Fruit fly (Drosophila melanogaster) whole organism, embryonic: ENCODE data around the gene CG6689.
A peak's percentile ranks its signal among the peaks of the same experiment; 100 is the strongest.

Experiments used
- Aef1 ChIP-seq: fragments of 200-800 bp; sonication (Bioruptor generic); IDR thresholded peaks from 3 replicates; pipeline ENCODE4 v1.3.6; 2022; ENCODE audit warnings: missing biosample characterization, missing genetic modification characterization
- Awh ChIP-seq: fragments of 200-800 bp; sonication (Bioruptor generic); IDR thresholded peaks from 2 replicates; pipeline ENCODE4, ENCODE4 v1.3.6; 2022; ENCODE audit warnings: missing biosample characterization, missing genetic modification characterization
- CG10321 ChIP-seq: fragments of 200-800 bp; sonication (Bioruptor generic); IDR thresholded peaks from 2 replicates; pipeline ENCODE4 v1.3.6; 2022; ENCODE audit warnings: missing biosample characterization, missing genetic modification characterization
- CG11723 ChIP-seq: fragments of 200-800 bp; sonication (Bioruptor generic); optimal IDR thresholded peaks from 2 replicates; lab custom pipeline; 2017; ENCODE audit warnings: missing biosample characterization, mild to moderate bottlenecking, missing genetic modification characterization
- CG12236 ChIP-seq: fragments of 200-800 bp; sonication (Bioruptor generic); optimal IDR thresholded peaks from 2 replicates; lab custom pipeline; 2016; ENCODE audit warnings: missing biosample characterization, missing genetic modification characterization
- CG15011 ChIP-seq: fragments of 200-800 bp; sonication (Bioruptor generic); optimal IDR thresholded peaks from 3 replicates; lab custom pipeline; 2018; ENCODE audit warnings: missing biosample characterization, mild to moderate bottlenecking, missing genetic modification characterization
- CG15601 ChIP-seq: fragments of 200-800 bp; sonication (Bioruptor generic); optimal IDR thresholded peaks from 3 replicates; lab custom pipeline; 2019; ENCODE audit warnings: missing biosample characterization, mild to moderate bottlenecking, missing genetic modification characterization, moderate library complexity
- CG17328 ChIP-seq: fragments of 200-800 bp; sonication (Bioruptor generic); IDR thresholded peaks from 2 replicates; pipeline ENCODE4 v1.3.6; 2022; ENCODE audit warnings: missing biosample characterization, missing genetic modification characterization
- CG1792 ChIP-seq: fragments of 200-800 bp; sonication (Bioruptor generic); optimal IDR thresholded peaks from 2 replicates; lab custom pipeline; 2016; ENCODE audit warnings: missing biosample characterization, missing genetic modification characterization
- CG18011 ChIP-seq: fragments of 200-800 bp; sonication (Bioruptor generic); optimal IDR thresholded peaks from 2 replicates; lab custom pipeline; 2017; ENCODE audit warnings: missing biosample characterization, missing genetic modification characterization, mild to moderate bottlenecking, moderate library complexity, missing genotype
- CG2678 ChIP-seq: fragments of 200-800 bp; sonication (Bioruptor generic); optimal IDR thresholded peaks from 3 replicates; lab custom pipeline; 2019; ENCODE audit warnings: missing biosample characterization, mild to moderate bottlenecking, missing genetic modification characterization, moderate library complexity
- CG30020 ChIP-seq: fragments of 200-800 bp; optimal IDR thresholded peaks from 2 replicates; lab custom pipeline; 2019; ENCODE audit warnings: missing biosample characterization, mild to moderate bottlenecking, missing genetic modification characterization, moderate library complexity
- CG31224 ChIP-seq: fragments of 200-800 bp; sonication (Bioruptor generic); IDR thresholded peaks from 2 replicates; pipeline ENCODE4 v1.3.6; 2022; ENCODE audit warnings: missing biosample characterization, missing genetic modification characterization
- CG3163 ChIP-seq: fragments of 200-800 bp; sonication (Bioruptor generic); optimal IDR thresholded peaks from 3 replicates; lab custom pipeline; 2016; ENCODE audit warnings: missing biosample characterization, missing genetic modification characterization
- CG5180 ChIP-seq: fragments of 200-800 bp; sonication (Bioruptor generic); optimal IDR thresholded peaks from 3 replicates; lab custom pipeline; 2017; ENCODE audit warnings: missing biosample characterization, missing genetic modification characterization, mild to moderate bottlenecking, moderate library complexity, missing genetic modification reagents
- CG5953 ChIP-seq: fragments of 200-800 bp; sonication (Bioruptor generic); IDR thresholded peaks from 2 replicates; pipeline ENCODE4 v1.3.6; 2022; ENCODE audit warnings: missing biosample characterization, missing genetic modification characterization
- CG6175 ChIP-seq: fragments of 200-800 bp; sonication (Bioruptor generic); IDR thresholded peaks from 3 replicates; pipeline ENCODE4 v1.3.6; 2022; ENCODE audit warnings: missing biosample characterization, missing genetic modification characterization
- CG7928 ChIP-seq: fragments of 200-800 bp; sonication (Bioruptor generic); optimal IDR thresholded peaks from 2 replicates; lab custom pipeline; 2017; ENCODE audit warnings: missing biosample characterization, mild to moderate bottlenecking, missing genetic modification characterization
- CG7987 ChIP-seq: fragments of 200-800 bp; sonication (Bioruptor generic); optimal IDR thresholded peaks from 2 replicates; lab custom pipeline; 2018; ENCODE audit warnings: missing biosample characterization, mild to moderate bottlenecking, missing genetic modification characterization, moderate library complexity
- CHES-1-like ChIP-seq: fragments of 200-800 bp; sonication (Bioruptor generic); optimal IDR thresholded peaks from 2 replicates; lab custom pipeline; 2016; ENCODE audit warnings: missing biosample characterization, missing genetic modification characterization
- CrebB ChIP-seq: fragments of 200-800 bp; sonication (Bioruptor generic); optimal IDR thresholded peaks from 3 replicates; lab custom pipeline; 2018; ENCODE audit warnings: missing biosample characterization, mild to moderate bottlenecking, missing genetic modification characterization
- E2f2 ChIP-seq: fragments of 200-800 bp; sonication (Bioruptor generic); IDR thresholded peaks from 2 replicates; pipeline ENCODE4 v1.3.6; 2022; ENCODE audit warnings: missing biosample characterization, missing genetic modification characterization
- H2.0 ChIP-seq: fragments of 200-800 bp; sonication (Bioruptor generic); IDR thresholded peaks from 2 replicates; pipeline ENCODE4 v1.3.6; 2022; ENCODE audit warnings: missing biosample characterization, missing genetic modification characterization
- Hr78 ChIP-seq, 2 experiments: fragments of 200-800 bp in 1 of 2; fragments of >200 bp in 1 of 2; sonication (Bioruptor generic) in 1 of 2; optimal IDR thresholded peaks; 2 replicates each; lab custom pipeline; 2017 to 2019; ENCODE audit warnings: missing biosample characterization in 2 of 2, missing genetic modification characterization in 2 of 2, mild to moderate bottlenecking in 1 of 2, moderate library complexity in 1 of 2
- MTF-1 ChIP-seq: fragments of 200-800 bp; sonication (Bioruptor generic); optimal IDR thresholded peaks from 2 replicates; lab custom pipeline; 2018; ENCODE audit warnings: missing biosample characterization, mild to moderate bottlenecking, missing genetic modification characterization, borderline replicate concordance
- Mad ChIP-seq: fragments of 200-800 bp; sonication (Bioruptor generic); optimal IDR thresholded peaks from 2 replicates; lab custom pipeline; 2016; ENCODE audit warnings: missing biosample characterization, missing genetic modification characterization
- NC2β ChIP-seq: fragments of 200-800 bp; sonication (Bioruptor generic); optimal IDR thresholded peaks from 2 replicates; lab custom pipeline; 2016; ENCODE audit warnings: missing biosample characterization, missing genetic modification characterization
- Nf-YC ChIP-seq: fragments of 200-800 bp; optimal IDR thresholded peaks from 3 replicates; lab custom pipeline; 2019; ENCODE audit warnings: missing biosample characterization, mild to moderate bottlenecking, missing genetic modification characterization, moderate library complexity
- Sry-δ ChIP-seq: fragments of 200-800 bp; sonication (Bioruptor generic); optimal IDR thresholded peaks from 2 replicates; lab custom pipeline; 2016; ENCODE audit warnings: missing biosample characterization, missing genetic modification characterization
- Trl ChIP-seq, 3 experiments: fragments of >200 bp in 2 of 3; fragments of 200-800 bp in 1 of 3; sonication (Bioruptor generic) in 1 of 3; optimal IDR thresholded peaks; 2 replicates in 1 of 3; 3 replicates in 2 of 3; lab custom pipeline; 2016 to 2017; ENCODE audit warnings: missing biosample characterization in 1 of 3, missing genetic modification characterization in 1 of 3
- abd-A ChIP-seq: fragments of 200-800 bp; sonication (Bioruptor generic); optimal IDR thresholded peaks from 3 replicates; lab custom pipeline; 2019; ENCODE audit warnings: missing biosample characterization, mild to moderate bottlenecking, missing genetic modification characterization, moderate library complexity
- bsh ChIP-seq, 2 experiments: fragments of 200-800 bp; sonication (Bioruptor generic); optimal IDR thresholded peaks; 2 replicates each; lab custom pipeline; 2017 to 2018; ENCODE audit warnings: mild to moderate bottlenecking in 2 of 2, missing biosample characterization in 2 of 2, missing genetic modification characterization in 2 of 2, moderate library complexity in 1 of 2
- cg ChIP-seq: fragments of 200-800 bp; sonication (Bioruptor generic); optimal IDR thresholded peaks from 3 replicates; lab custom pipeline; 2019; ENCODE audit warnings: missing biosample characterization, mild to moderate bottlenecking, missing genetic modification characterization, moderate library complexity
- dimm ChIP-seq: fragments of 200-800 bp; sonication (Bioruptor generic); IDR thresholded peaks from 2 replicates; pipeline ENCODE4 v1.3.6; 2022; ENCODE audit warnings: missing biosample characterization, missing genetic modification characterization
- jumu ChIP-seq: fragments of 200-800 bp; sonication (Bioruptor generic); optimal IDR thresholded peaks from 3 replicates; lab custom pipeline; 2016; ENCODE audit warnings: missing biosample characterization, missing genetic modification characterization
- lmd ChIP-seq: fragments of 200-800 bp; sonication (Bioruptor generic); IDR thresholded peaks from 2 replicates; pipeline ENCODE4 v1.3.6; 2022; ENCODE audit warnings: missing biosample characterization, missing genetic modification characterization
- lov ChIP-seq, 2 experiments: fragments of 200-800 bp in 1 of 2; fragments of >200 bp in 1 of 2; sonication (Bioruptor generic) in 1 of 2; IDR thresholded peaks in 1 of 2; optimal IDR thresholded peaks in 1 of 2; 2 replicates in 1 of 2; 3 replicates in 1 of 2; pipeline versions ENCODE4 v1.3.6 to Lab custom; 2017 to 2022; ENCODE audit warnings: missing biosample characterization in 1 of 2, missing genetic modification characterization in 1 of 2
- odd ChIP-seq: fragments of 200-800 bp; sonication (Bioruptor generic); optimal IDR thresholded peaks from 2 replicates; lab custom pipeline; 2017; ENCODE audit warnings: missing biosample characterization, mild to moderate bottlenecking, missing genetic modification characterization
- pzg ChIP-seq: fragments of 200-800 bp; sonication (Bioruptor generic); optimal IDR thresholded peaks from 3 replicates; lab custom pipeline; 2018; ENCODE audit warnings: missing biosample characterization, mild to moderate bottlenecking, missing genetic modification characterization, moderate library complexity
- schlank ChIP-seq: fragments of 200-800 bp; sonication (Bioruptor generic); optimal IDR thresholded peaks from 2 replicates; lab custom pipeline; 2018; ENCODE audit warnings: missing biosample characterization, mild to moderate bottlenecking, missing genetic modification characterization
- sd ChIP-seq: fragments of 200-800 bp; sonication (Bioruptor generic); optimal IDR thresholded peaks from 3 replicates; lab custom pipeline; 2018; ENCODE audit warnings: missing biosample characterization, mild to moderate bottlenecking, missing genetic modification characterization, moderate library complexity
- seq ChIP-seq: fragments of 200-800 bp; sonication (Bioruptor generic); IDR thresholded peaks from 2 replicates; pipeline ENCODE4 v1.3.6; 2022; ENCODE audit warnings: missing biosample characterization, missing genetic modification characterization
- sima ChIP-seq: fragments of 200-800 bp; sonication (Bioruptor generic); optimal IDR thresholded peaks from 2 replicates; lab custom pipeline; 2016; ENCODE audit warnings: missing biosample characterization, missing genetic modification characterization
- sr ChIP-seq: fragments of 200-800 bp; sonication (Bioruptor generic); IDR thresholded peaks from 3 replicates; pipeline ENCODE4 v1.3.6; 2022; ENCODE audit warnings: missing biosample characterization, missing genetic modification characterization
- trh ChIP-seq: fragments of 200-800 bp; sonication (Bioruptor generic); optimal IDR thresholded peaks from 2 replicates; lab custom pipeline; 2016; ENCODE audit warnings: missing biosample characterization, missing genetic modification characterization
- vnd ChIP-seq: fragments of 200-800 bp; sonication (Bioruptor generic); IDR thresholded peaks from 3 replicates; pipeline ENCODE4 v1.3.6; 2022; ENCODE audit warnings: missing biosample characterization, missing genetic modification characterization; ENCODE audit not compliant: partially characterized antibody
- wek ChIP-seq: fragments of 200-800 bp; sonication (Bioruptor generic); optimal IDR thresholded peaks from 3 replicates; lab custom pipeline; 2018; ENCODE audit warnings: missing biosample characterization, mild to moderate bottlenecking, missing genetic modification characterization, moderate library complexity
- z ChIP-seq: fragments of 200-800 bp; sonication (Bioruptor generic); IDR thresholded peaks from 3 replicates; pipeline ENCODE4 v1.3.6; 2022; ENCODE audit warnings: missing biosample characterization, missing genetic modification characterization
- zfh2 ChIP-seq: fragments of 200-800 bp; sonication (Bioruptor generic); optimal IDR thresholded peaks from 2 replicates; lab custom pipeline; 2016; ENCODE audit warnings: missing biosample characterization, missing genetic modification characterization

Gene CG6689

DNA sequence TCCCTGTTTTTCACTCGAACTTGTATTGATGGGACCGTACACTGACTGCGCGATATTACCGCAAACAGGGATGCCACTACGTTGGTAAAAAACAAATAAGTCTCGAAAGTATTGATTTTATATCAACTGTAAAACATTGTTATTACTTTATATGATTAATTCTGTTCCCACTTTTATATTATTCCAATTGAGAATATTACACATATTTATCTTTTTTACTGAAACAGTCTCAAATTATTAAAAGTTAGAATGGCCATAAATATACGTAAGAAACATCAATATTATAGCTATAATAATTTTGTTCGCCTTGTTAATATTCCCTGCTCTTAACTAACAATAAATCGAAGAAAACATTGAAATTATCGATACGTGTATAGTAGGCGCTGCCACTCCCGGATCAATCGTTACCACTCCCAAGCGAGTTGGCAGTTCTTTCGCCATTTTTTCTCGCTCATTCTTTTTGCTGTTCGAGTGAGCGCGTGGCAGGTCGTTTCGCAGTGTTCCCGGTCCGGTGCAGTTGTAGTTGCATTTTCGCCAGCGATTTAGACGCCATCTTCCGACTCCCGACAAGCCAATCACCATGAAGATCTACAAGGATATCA is 10.0 kb downstream of the CG6689 start, which contains the start of the genes SdhC and Tctp (continued):
- TF ChIP-seq MTF-1 (GFP tag; lab: Kevin White, UChicago) (no peak), zfh2 (GFP tag; lab: Kevin White, UChicago) (peak; percentile 14), Awh (0 out of 2 replicates have a peak, but pooled peaks have one; percentile 26), Mad (GFP tag; lab: Kevin White, UChicago) (peak; percentile 20), CG12236 (GFP tag; lab: Kevin White, UChicago) (no peak), wek (GFP tag; lab: Kevin White, UChicago) (no peak), CG15601 (peak; percentile 62), CG18011 (GFP tag; lab: Kevin White, UChicago) (no peak), CG30020 (tag; lab: Kevin White, UChicago) (peak; percentile 64), jumu (GFP tag; lab: Kevin White, UChicago) (peak; percentile 25), sd (no peak), Hr78 (GFP tag; optimal IDR thresholded peaks at IDR 0.05; lab: Kevin White, UChicago) (no peak), E2f2 (0 out of 2 replicates have a peak, but pooled peaks have one; percentile 18), NC2β (GFP tag; lab: Kevin White, UChicago) (peak; percentile 30), CG5953 (GFP tag; lab: Robert Waterston, UW) (0 out of 2 replicates have a peak, but pooled peaks have one; percentile 31), Nf-YC (tag; lab: Kevin White, UChicago) (peak; percentile 70), pzg (GFP tag; lab: Kevin White, UChicago) (peak; percentile 74), sr (GFP tag; lab: Robert Waterston, UW) (no peak), Sry-δ (GFP tag; lab: Kevin White, UChicago) (peak; percentile 72), CG7987 (GFP tag; lab: Kevin White, UChicago) (no peak), CG7928 (GFP tag; lab: Kevin White, UChicago) (no peak), lov (optimal IDR thresholded peaks at IDR 0.05; lab: Kevin White, UChicago) (no peak), lov (GFP tag; IDR thresholded peaks at IDR 0.05; lab: Robert Waterston, UW) (no peak), CrebB (tag; lab: Kevin White, UChicago) (no peak), CG3163 (GFP tag; lab: Kevin White, UChicago) (no peak), bsh (GFP tag; optimal IDR thresholded peaks at IDR 0.05; lab: Kevin White, UChicago) (peak in 1 of 2 experiments; percentile 20), CG2678 (peak; percentile 52), dimm (GFP tag; lab: Robert Waterston, UW) (no peak), seq (GFP tag; lab: Robert Waterston, UW) (no peak), H2.0 (no peak), trh (no peak), CG11723 (no peak), lmd (GFP tag; lab: Robert Waterston, UW) (no peak), CG1792 (GFP tag; lab: Kevin White, UChicago) (no peak), abd-A (tag; lab: Kevin White, UChicago) (no peak), CG17328 (GFP tag; lab: Robert Waterston, UW) (no peak), CG5180 (peak; percentile 2), cg (GFP tag; lab: Kevin White, UChicago) (no peak), CG10321 (GFP tag; lab: Robert Waterston, UW) (peak; percentile 8; the same call in 1 of the 2 replicates), CG31224 (GFP tag; lab: Robert Waterston, UW) (no peak), CG6175 (no peak), odd (GFP tag; lab: Kevin White, UChicago) (peak; percentile 5), Trl (optimal IDR thresholded peaks at IDR 0.05; lab: Kevin White, UChicago) (peak in 1 of 2 experiments; percentile 15), Trl (GFP tag; optimal IDR thresholded peaks at IDR 0.05; lab: Kevin White, UChicago) (peak; percentile 51), z (GFP tag; lab: Robert Waterston, UW) (no peak), CHES-1-like (GFP tag; lab: Kevin White, UChicago) (peak; percentile 10), vnd (GFP tag; lab: Robert Waterston, UW) (no peak), Aef1 (GFP tag; lab: Robert Waterston, UW) (no peak), schlank (tag; lab: Kevin White, UChicago) (no peak), CG15011 (no peak), sima (GFP tag; lab: Kevin White, UChicago) (no peak)
